Worm (Caenorhabditis elegans) whole organism, young adult: ENCODE data around the gene F18E2.15.

Experiments
- D2030.7 ChIP-seq: fragments of 200-800 bp; sonication (Bioruptor generic); IDR thresholded peaks from 2 replicates; pipeline ENCODE4 v1.3.6; 2022; ENCODE audit warnings: missing genetic modification reagents, missing genetic modification characterization, missing compliant biosample characterization
- F57C9.4 ChIP-seq: sonication (generic microtip); optimal IDR thresholded peaks from 2 replicates; lab custom pipeline; 2017; ENCODE audit warnings: mild to moderate bottlenecking, missing genetic modification characterization, missing compliant biosample characterization
- akir-1 ChIP-seq: fragments of 200-800 bp; sonication (Bioruptor generic); optimal IDR thresholded peaks from 2 replicates; lab custom pipeline; 2018; ENCODE audit warnings: mild to moderate bottlenecking, missing genetic modification characterization, moderate library complexity, missing compliant biosample characterization
- ceh-100 ChIP-seq: fragments of 200-800 bp; sonication (Bioruptor generic); IDR thresholded peaks from 2 replicates; pipeline ENCODE4 v1.3.6; 2022; ENCODE audit warnings: missing genetic modification reagents, missing genetic modification characterization, missing compliant biosample characterization
- pha-4 ChIP-seq: fragments of 150-350 bp; sonication (generic microtip); optimal IDR thresholded peaks from 2 replicates; lab custom pipeline; 2014; ENCODE audit warnings: missing biosample characterization, missing genetic modification reagents, missing genetic modification characterization
- repo-1 ChIP-seq: sonication (generic microtip); optimal IDR thresholded peaks from 2 replicates; lab custom pipeline; 2017; ENCODE audit warnings: mild to moderate bottlenecking, missing genetic modification characterization, missing compliant biosample characterization

- TF ChIP-seq ceh-100 (GFP tag; lab: Robert Waterston, UW): no peak
- no peak for TF ChIP-seq akir-1
- TF ChIP-seq D2030.7 (GFP tag; lab: Robert Waterston, UW): no peak
- no peak for TF ChIP-seq pha-4 (tag; lab: Kevin White, UChicago)
- TF ChIP-seq F57C9.4 (tag; lab: Kevin White, UChicago): no peak
- TF ChIP-seq repo-1 (tag; lab: Kevin White, UChicago): no peak
These were observed at the start of gene F18E2.15 for ce11 chrV:12760913-12761312.
